Worm (Caenorhabditis elegans) whole organism, L1 larva: ENCODE measurements around the gene C43G2.3.

ENCODE experiments used
- C16A3.4 ChIP-seq: fragments of 150-350 bp; optimal IDR thresholded peaks from 2 replicates; lab custom pipeline; 2014; ENCODE audit warnings: missing biosample characterization, missing genetic modification characterization
- F16B12.6 ChIP-seq: fragments of 150-350 bp; optimal IDR thresholded peaks from 2 replicates; lab custom pipeline; 2014; ENCODE audit warnings: missing biosample characterization, missing genetic modification characterization
- efl-1 ChIP-seq, 4 experiments: fragments of 150-350 bp; optimal IDR thresholded peaks in 3 of 4; peaks in 1 of 4; 1 replicate in 1 of 4; 2 replicates in 3 of 4; lab custom pipeline; 2014; ENCODE audit warnings: missing biosample characterization in 2 of 4, missing genetic modification characterization in 2 of 4, missing genetic modification reagents in 2 of 4
- efl-3 ChIP-seq: fragments of 200-800 bp; sonication (Bioruptor generic); optimal IDR thresholded peaks from 2 replicates; lab custom pipeline; 2018; ENCODE audit warnings: mild to moderate bottlenecking, missing genetic modification characterization, missing compliant biosample characterization
- elt-2 ChIP-seq: sonication (generic microtip); optimal IDR thresholded peaks from 2 replicates; lab custom pipeline; 2016; ENCODE audit warnings: missing genetic modification characterization, mild to moderate bottlenecking, inconsistent platforms, missing compliant biosample characterization, missing genetic modification reagents
- elt-3 ChIP-seq, 6 experiments: fragments of 150-350 bp in 1 of 6; sonication (generic microtip); optimal IDR thresholded peaks; 2 replicates each; lab custom pipeline; 2017 to 2018; ENCODE audit warnings: missing biosample characterization in 6 of 6, missing genetic modification characterization in 6 of 6, inconsistent platforms in 1 of 6
- grh-1 ChIP-seq: fragments of 200-800 bp; sonication (Bioruptor generic); IDR thresholded peaks from 2 replicates; pipeline ENCODE4 v1.3.6; 2022; ENCODE audit warnings: missing genetic modification reagents, missing genetic modification characterization, missing compliant biosample characterization
- hlh-17 ChIP-seq: fragments of 200-800 bp; sonication (Bioruptor generic); optimal IDR thresholded peaks from 2 replicates; lab custom pipeline; 2018; ENCODE audit warnings: missing genetic modification characterization, mild to moderate bottlenecking, missing compliant biosample characterization, moderate library complexity, borderline replicate concordance
- isw-1 ChIP-seq: fragments of 200-800 bp; sonication (Bioruptor generic); IDR thresholded peaks from 2 replicates; pipeline ENCODE4 v1.3.6; 2022; ENCODE audit warnings: missing genetic modification characterization, missing compliant biosample characterization
- jun-1 ChIP-seq: fragments of 150-350 bp; optimal IDR thresholded peaks from 2 replicates; lab custom pipeline; 2014; ENCODE audit warnings: missing biosample characterization, missing genetic modification reagents, missing genetic modification characterization
- lin-13 ChIP-seq: fragments of 150-350 bp; optimal IDR thresholded peaks from 2 replicates; lab custom pipeline; 2014; ENCODE audit warnings: missing biosample characterization, missing genetic modification reagents, missing genetic modification characterization
- lsy-2 ChIP-seq, 2 experiments: fragments of 150-350 bp; optimal IDR thresholded peaks; 2 replicates each; lab custom pipeline; 2014; ENCODE audit warnings: missing biosample characterization in 2 of 2, missing genetic modification characterization in 2 of 2
- nhr-85 ChIP-seq: sonication (generic microtip); peaks from one replicate; lab custom pipeline; 2016; ENCODE audit warnings: missing genetic modification characterization, inconsistent platforms, missing compliant biosample characterization
- nhr-90 ChIP-seq: sonication (generic microtip); optimal IDR thresholded peaks from 2 replicates; lab custom pipeline; 2016; ENCODE audit warnings: mild to moderate bottlenecking, missing genetic modification characterization, missing compliant biosample characterization; ENCODE audit not compliant: poor library complexity
- skn-1 ChIP-seq: fragments of 150-350 bp; optimal IDR thresholded peaks from 2 replicates; lab custom pipeline; 2014; ENCODE audit warnings: missing biosample characterization, missing genetic modification characterization
- snpc-4 ChIP-seq: fragments of 150-350 bp; optimal IDR thresholded peaks from 2 replicates; lab custom pipeline; 2014; ENCODE audit warnings: missing biosample characterization, missing genetic modification characterization
- sptf-1 ChIP-seq: fragments of 150-350 bp; optimal IDR thresholded peaks from 2 replicates; lab custom pipeline; 2014; ENCODE audit warnings: missing biosample characterization, missing genetic modification characterization
- sup-37 ChIP-seq: fragments of 200-800 bp; sonication (Bioruptor generic); optimal IDR thresholded peaks from 2 replicates; lab custom pipeline; 2018; ENCODE audit warnings: mild to moderate bottlenecking, missing genetic modification characterization, missing compliant biosample characterization
- tbx-2 ChIP-seq: sonication (generic microtip); optimal IDR thresholded peaks from 2 replicates; lab custom pipeline; 2016; ENCODE audit warnings: missing genetic modification characterization, missing compliant biosample characterization
- tlp-1 ChIP-seq: fragments of 150-350 bp; optimal IDR thresholded peaks from 2 replicates; lab custom pipeline; 2014; ENCODE audit warnings: missing biosample characterization, missing genetic modification characterization
- unc-62 ChIP-seq: fragments of 150-350 bp; optimal IDR thresholded peaks from 2 replicates; lab custom pipeline; 2014; ENCODE audit warnings: missing biosample characterization, missing genetic modification reagents, missing genetic modification characterization
- unc-98 ChIP-seq: fragments of 200-800 bp; sonication (Bioruptor generic); IDR thresholded peaks from 2 replicates; pipeline ENCODE4 v1.3.6; 2022; ENCODE audit warnings: missing genetic modification characterization, missing compliant biosample characterization
- xbp-1 ChIP-seq: sonication (generic microtip); optimal IDR thresholded peaks from 2 replicates; lab custom pipeline; 2016; ENCODE audit warnings: missing genetic modification characterization, missing compliant biosample characterization
- zip-4 ChIP-seq: fragments of 200-800 bp; sonication (Bioruptor generic); optimal IDR thresholded peaks from 2 replicates; lab custom pipeline; 2018; ENCODE audit warnings: mild to moderate bottlenecking, missing genetic modification characterization, moderate library complexity, missing compliant biosample characterization
- ztf-4 ChIP-seq: fragments of 150-350 bp; optimal IDR thresholded peaks from 2 replicates; lab custom pipeline; 2014; ENCODE audit warnings: missing biosample characterization, missing genetic modification characterization

Gene C43G2.3

ce11 chrIV:6622142-6622541 lies 44.1 kb downstream of the C43G2.3 start (continued):
- TF ChIP-seq efl-1 (optimal IDR thresholded peaks at IDR 0.05; lab: Kevin White, UChicago), result peak; percentile 13 to 17
- peak; percentile 20 to 91 for TF ChIP-seq efl-1 (GFP tag; optimal IDR thresholded peaks at IDR 0.05 in 1 of 2; lab: Kevin White, UChicago)
- TF ChIP-seq tlp-1 (tag; lab: Kevin White, UChicago), result no peak
- peak; percentile 35 for TF ChIP-seq nhr-90 (tag; lab: Kevin White, UChicago)
- peak; percentile 15 for TF ChIP-seq tbx-2
- peak; percentile 77 for TF ChIP-seq skn-1 (tag; lab: Kevin White, UChicago)
- peak; percentile 85 for TF ChIP-seq zip-4 (GFP tag; lab: Kevin White, UChicago)
- no peak for TF ChIP-seq jun-1 (tag; lab: Kevin White, UChicago)
- no peak for TF ChIP-seq ztf-4 (tag; lab: Kevin White, UChicago)
- TF ChIP-seq sptf-1, result no peak
- TF ChIP-seq, all 84 proteins: peak for 17

- TF ChIP-seq zip-4 (GFP tag; lab: Kevin White, UChicago) (no peak), snpc-4 (no peak), unc-98 (no peak), C16A3.4 (tag; lab: Kevin White, UChicago) (no peak), lin-13 (no peak), grh-1 (GFP tag; lab: Robert Waterston, UW) (no peak), F16B12.6 (no peak), elt-2 (tag; lab: Kevin White, UChicago) (no peak), xbp-1 (tag; lab: Kevin White, UChicago) (no peak), sup-37 (GFP tag; lab: Kevin White, UChicago) (no peak), unc-62 (GFP tag; lab: Kevin White, UChicago) (no peak), nhr-85 (tag; lab: Kevin White, UChicago) (no peak), efl-3 (GFP tag; lab: Kevin White, UChicago) (no peak), lsy-2 (tag; optimal IDR thresholded peaks at IDR 0.05; lab: Kevin White, UChicago) (no peak), elt-3 (tag; optimal IDR thresholded peaks at IDR 0.05; lab: Kevin White, UChicago) (no peak), hlh-17 (no peak)
These were observed 45.4 kb downstream of the C43G2.3 start, which contains the start of gene C01B10.44 for ce11 chrIV:6623390-6623789. Gene C01B10.44 (plus strand): TSS chrIV:6623690.

- TF ChIP-seq isw-1 (GFP tag; lab: Robert Waterston, UW) (no peak), elt-2 (tag; lab: Kevin White, UChicago) (peak; percentile 51), nhr-90 (tag; lab: Kevin White, UChicago) (peak; percentile 9)
These were observed 49.8 kb downstream of the C43G2.3 start, which contains the start of gene cest-5.2 for ce11 chrIV:6627798-6628197. Gene cest-5.2 (minus strand): TSS chrIV:6627925.
